Worm (Caenorhabditis elegans) whole organism, young adult: ENCODE results near the gene Y47D3A.31.

Experiments
- B0019.2 ChIP-seq: fragments of 200-800 bp; sonication (Bioruptor generic); conservative IDR thresholded peaks from 2 replicates; pipeline ENCODE4 v1.3.6; 2022; ENCODE audit warnings: missing genetic modification reagents, missing genetic modification characterization, missing compliant biosample characterization
- B0035.1 ChIP-seq: sonication (generic microtip); optimal IDR thresholded peaks from 2 replicates; lab custom pipeline; 2016; ENCODE audit warnings: missing genetic modification characterization, mild to moderate bottlenecking, missing compliant biosample characterization, missing genotype, missing genetic modification reagents
- B0336.3 ChIP-seq: fragments of 200-800 bp; sonication (Bioruptor generic); IDR thresholded peaks from 2 replicates; pipeline ENCODE4 v1.3.6; 2022; ENCODE audit warnings: missing genetic modification characterization, missing compliant biosample characterization
- C06A6.2 ChIP-seq: fragments of 200-800 bp; sonication (Bioruptor generic); conservative IDR thresholded peaks from 2 replicates; pipeline ENCODE4 v1.3.6; 2022; ENCODE audit warnings: missing genetic modification characterization, missing compliant biosample characterization
- F22D6.2 ChIP-seq: sonication (generic microtip); optimal IDR thresholded peaks from 2 replicates; lab custom pipeline; 2016; ENCODE audit warnings: mild to moderate bottlenecking, missing genetic modification characterization, missing compliant biosample characterization
- F33H1.4 ChIP-seq: fragments of 200-800 bp; sonication (Bioruptor generic); IDR thresholded peaks from 2 replicates; pipeline ENCODE4 v1.3.6; 2022; ENCODE audit warnings: missing genetic modification reagents, missing genetic modification characterization, missing compliant biosample characterization
- F37B4.10 ChIP-seq: fragments of 200-800 bp; sonication (Bioruptor generic); IDR thresholded peaks from 2 replicates; pipeline ENCODE4 v1.3.6; 2022; ENCODE audit warnings: missing genetic modification characterization, missing compliant biosample characterization
- F49E8.2 ChIP-seq: sonication (generic microtip); optimal IDR thresholded peaks from 3 replicates; lab custom pipeline; 2017; ENCODE audit warnings: missing genetic modification characterization, mild to moderate bottlenecking, missing compliant biosample characterization, antibody characterized with exemption, moderate library complexity; ENCODE audit not compliant: insufficient read depth
- F55B11.4 ChIP-seq: sonication (generic microtip); optimal IDR thresholded peaks from 2 replicates; lab custom pipeline; 2016; ENCODE audit warnings: missing compliant biosample characterization, missing genetic modification characterization, borderline replicate concordance; ENCODE audit not compliant: insufficient read depth
- F57C9.4 ChIP-seq: sonication (generic microtip); optimal IDR thresholded peaks from 2 replicates; lab custom pipeline; 2017; ENCODE audit warnings: mild to moderate bottlenecking, missing genetic modification characterization, missing compliant biosample characterization
- K11D2.4 ChIP-seq: fragments of 200-800 bp; sonication (Bioruptor generic); IDR thresholded peaks from 2 replicates; pipeline ENCODE4 v1.3.6; 2022; ENCODE audit warnings: missing genetic modification reagents, missing genetic modification characterization, missing compliant biosample characterization
- T07F8.4 ChIP-seq: sonication (generic microtip); optimal IDR thresholded peaks from 2 replicates; lab custom pipeline; 2016; ENCODE audit warnings: mild to moderate bottlenecking, missing genetic modification characterization, moderate library complexity, missing compliant biosample characterization
- Y53F4B.3 ChIP-seq: fragments of 200-800 bp; sonication (Bioruptor generic); IDR thresholded peaks from 2 replicates; pipeline ENCODE4 v1.3.6; 2022; ENCODE audit warnings: missing genetic modification reagents, missing genetic modification characterization, missing compliant biosample characterization
- Y53G8AR.9 ChIP-seq: fragments of 200-800 bp; sonication (Bioruptor generic); conservative IDR thresholded peaks from 2 replicates; pipeline ENCODE4 v1.3.6; 2022; ENCODE audit warnings: missing genetic modification reagents, missing genetic modification characterization, missing compliant biosample characterization
- Y67H2A.10 ChIP-seq: fragments of 200-800 bp; sonication (Bioruptor generic); conservative IDR thresholded peaks from 2 replicates; pipeline ENCODE4 v1.3.6; 2022; ENCODE audit warnings: missing genetic modification reagents, missing genetic modification characterization, missing compliant biosample characterization
- akir-1 ChIP-seq: fragments of 200-800 bp; sonication (Bioruptor generic); optimal IDR thresholded peaks from 2 replicates; lab custom pipeline; 2018; ENCODE audit warnings: mild to moderate bottlenecking, missing genetic modification characterization, moderate library complexity, missing compliant biosample characterization
- attf-3 ChIP-seq: fragments of 200-800 bp; sonication (Bioruptor generic); conservative IDR thresholded peaks from 2 replicates; pipeline ENCODE4 v1.3.6; 2022; ENCODE audit warnings: missing genetic modification reagents, missing genetic modification characterization, missing compliant biosample characterization
- attf-6 ChIP-seq: fragments of 200-800 bp; sonication (Bioruptor generic); IDR thresholded peaks from 2 replicates; pipeline ENCODE4 v1.3.6; 2022; ENCODE audit warnings: missing genetic modification reagents, missing genetic modification characterization, missing compliant biosample characterization
- cebp-1 ChIP-seq, 2 experiments: fragments of 200-800 bp in 1 of 2; sonication (Bioruptor generic) in 1 of 2; sonication (generic microtip) in 1 of 2; IDR thresholded peaks in 1 of 2; optimal IDR thresholded peaks in 1 of 2; 2 replicates each; pipeline versions ENCODE4 v1.3.6 to Lab custom; 2017 to 2022; ENCODE audit warnings: missing compliant biosample characterization in 2 of 2, missing genetic modification characterization in 2 of 2, mild to moderate bottlenecking in 1 of 2, missing genetic modification reagents in 1 of 2, moderate library complexity in 1 of 2
- cebp-2 ChIP-seq: fragments of 200-800 bp; sonication (Bioruptor generic); IDR thresholded peaks from 2 replicates; pipeline ENCODE4 v1.3.6; 2022; ENCODE audit warnings: missing genetic modification characterization, missing compliant biosample characterization
- ceh-58 ChIP-seq: fragments of 200-800 bp; sonication (Bioruptor generic); IDR thresholded peaks from 2 replicates; pipeline ENCODE4 v1.3.6; 2022; ENCODE audit warnings: missing genetic modification characterization, missing compliant biosample characterization
- chd-7 ChIP-seq: sonication (generic microtip); optimal IDR thresholded peaks from 2 replicates; lab custom pipeline; 2016; ENCODE audit warnings: mild to moderate bottlenecking, missing genetic modification characterization, moderate library complexity, missing compliant biosample characterization
- die-1 ChIP-seq: sonication (generic microtip); optimal IDR thresholded peaks from 2 replicates; lab custom pipeline; 2016; ENCODE audit warnings: missing genotype, mild to moderate bottlenecking, missing genetic modification characterization, missing compliant biosample characterization
- dox-1 ChIP-seq: fragments of 200-800 bp; sonication (Bioruptor generic); IDR thresholded peaks from 2 replicates; pipeline ENCODE4 v1.3.6; 2022; ENCODE audit warnings: missing genetic modification reagents, missing genetic modification characterization, missing compliant biosample characterization
- dpff-1 ChIP-seq: sonication (generic microtip); optimal IDR thresholded peaks from 2 replicates; lab custom pipeline; 2017; ENCODE audit warnings: mild to moderate bottlenecking, missing genetic modification characterization, missing compliant biosample characterization
- efl-1 ChIP-seq: fragments of 150-350 bp; optimal IDR thresholded peaks from 2 replicates; lab custom pipeline; 2014; ENCODE audit warnings: missing biosample characterization, missing genetic modification reagents, missing genetic modification characterization
- egrh-3 ChIP-seq: fragments of 200-800 bp; sonication (Bioruptor generic); IDR thresholded peaks from 2 replicates; pipeline ENCODE4 v1.3.6; 2022; ENCODE audit warnings: missing genetic modification reagents, missing genetic modification characterization, missing compliant biosample characterization
- ekl-4 ChIP-seq: fragments of 200-800 bp; sonication (Bioruptor generic); IDR thresholded peaks from 2 replicates; pipeline ENCODE4 v1.3.6; 2022; ENCODE audit warnings: missing genetic modification reagents, missing genetic modification characterization, missing compliant biosample characterization
- hlh-12 ChIP-seq: sonication (generic microtip); optimal IDR thresholded peaks from 2 replicates; lab custom pipeline; 2016; ENCODE audit warnings: missing genetic modification characterization, missing compliant biosample characterization
- lin-26 ChIP-seq: fragments of 200-800 bp; sonication (Bioruptor generic); IDR thresholded peaks from 2 replicates; pipeline ENCODE4 v1.3.6; 2022; ENCODE audit warnings: missing genetic modification reagents, missing genetic modification characterization, missing compliant biosample characterization
- lin-35 ChIP-seq, 3 experiments: fragments of 150-350 bp in 2 of 3; sonication (generic microtip) in 1 of 3; optimal IDR thresholded peaks; 2 replicates each; lab custom pipeline; 2014 to 2018; ENCODE audit warnings: missing biosample characterization in 3 of 3, missing genetic modification characterization in 3 of 3, missing genetic modification reagents in 3 of 3
- lin-40 ChIP-seq: sonication (generic microtip); optimal IDR thresholded peaks from 2 replicates; lab custom pipeline; 2016; ENCODE audit warnings: missing genetic modification characterization, mild to moderate bottlenecking, missing compliant biosample characterization, missing genotype, missing genetic modification reagents
- mcd-1 ChIP-seq: fragments of 200-800 bp; sonication (Bioruptor generic); IDR thresholded peaks from 2 replicates; pipeline ENCODE4 v1.3.6; 2022; ENCODE audit warnings: missing genetic modification reagents, missing genetic modification characterization, missing compliant biosample characterization
- mel-28 ChIP-seq: sonication (generic microtip); optimal IDR thresholded peaks from 2 replicates; lab custom pipeline; 2016; ENCODE audit warnings: borderline replicate concordance, mild to moderate bottlenecking, missing genetic modification characterization, missing compliant biosample characterization
- mes-4 ChIP-seq: sonication (generic microtip); optimal IDR thresholded peaks from 2 replicates; lab custom pipeline; 2016; ENCODE audit warnings: missing genotype, missing genetic modification characterization, missing compliant biosample characterization
- nfya-2 ChIP-seq: fragments of 200-800 bp; sonication (Bioruptor generic); IDR thresholded peaks from 2 replicates; pipeline ENCODE4 v1.3.6; 2022; ENCODE audit warnings: missing genetic modification reagents, missing genetic modification characterization, missing compliant biosample characterization
- nfyb-1 ChIP-seq: fragments of 200-800 bp; sonication (Bioruptor generic); IDR thresholded peaks from 2 replicates; pipeline ENCODE4 v1.3.6; 2022; ENCODE audit warnings: missing genetic modification reagents, missing genetic modification characterization, missing compliant biosample characterization
- nhr-80 ChIP-seq: sonication (generic microtip); optimal IDR thresholded peaks from 2 replicates; lab custom pipeline; 2016; ENCODE audit warnings: missing genetic modification characterization, missing compliant biosample characterization
- pha-4 ChIP-seq: fragments of 150-350 bp; sonication (generic microtip); optimal IDR thresholded peaks from 2 replicates; lab custom pipeline; 2014; ENCODE audit warnings: missing biosample characterization, missing genetic modification reagents, missing genetic modification characterization
- sdz-38 ChIP-seq: sonication (generic microtip); optimal IDR thresholded peaks from 2 replicates; lab custom pipeline; 2016; ENCODE audit warnings: missing genotype, missing genetic modification characterization, missing compliant biosample characterization
- snpc-4 ChIP-seq, 5 experiments: fragments of 150-350 bp in 1 of 5; sonication (generic microtip) in 4 of 5; optimal IDR thresholded peaks; 2 replicates each; lab custom pipeline; 2014 to 2018; ENCODE audit warnings: missing genetic modification characterization in 5 of 5, missing biosample characterization in 3 of 5, antibody characterized with exemption in 2 of 5, mild to moderate bottlenecking in 2 of 5, missing compliant biosample characterization in 2 of 5, missing genotype in 2 of 5, moderate library complexity in 2 of 5, missing genetic modification reagents in 1 of 5
- tlf-1 ChIP-seq: fragments of 200-800 bp; sonication (Bioruptor generic); optimal IDR thresholded peaks from 2 replicates; lab custom pipeline; 2018; ENCODE audit warnings: mild to moderate bottlenecking, missing genetic modification characterization, missing compliant biosample characterization
- xnd-1 ChIP-seq: sonication (generic microtip); optimal IDR thresholded peaks from 2 replicates; lab custom pipeline; 2016; ENCODE audit warnings: missing genotype, missing genetic modification reagents, missing genetic modification characterization, missing compliant biosample characterization
- zfh-2 ChIP-seq: fragments of 200-800 bp; sonication (Bioruptor generic); conservative IDR thresholded peaks from 2 replicates; pipeline ENCODE4 v1.3.6; 2022; ENCODE audit warnings: missing genetic modification reagents, missing genetic modification characterization, missing compliant biosample characterization
- ztf-18 ChIP-seq: sonication (generic microtip); optimal IDR thresholded peaks from 2 replicates; lab custom pipeline; 2016; ENCODE audit warnings: missing genotype, mild to moderate bottlenecking, missing genetic modification characterization, missing compliant biosample characterization
- ztf-28 ChIP-seq: fragments of 200-800 bp; sonication (Bioruptor generic); IDR thresholded peaks from 2 replicates; pipeline ENCODE4 v1.3.6; 2022; ENCODE audit warnings: missing genetic modification reagents, missing genetic modification characterization, missing compliant biosample characterization
- ztf-3 ChIP-seq: fragments of 200-800 bp; sonication (Bioruptor generic); optimal IDR thresholded peaks from 2 replicates; lab custom pipeline; 2018; ENCODE audit warnings: mild to moderate bottlenecking, missing genetic modification characterization, missing compliant biosample characterization
- ztf-6 ChIP-seq: fragments of 200-800 bp; sonication (Bioruptor generic); IDR thresholded peaks from 2 replicates; pipeline ENCODE4 v1.3.6; 2022; ENCODE audit warnings: missing genetic modification reagents, missing genetic modification characterization, missing compliant biosample characterization

Gene Y47D3A.31

ce11 chrIII:11112718-11113117 is 44.3 kb downstream of the Y47D3A.31 start:
- TF ChIP-seq Y53F4B.3 (no peak), ceh-58 (GFP tag; lab: Robert Waterston, UW) (no peak), dpff-1 (tag; lab: Kevin White, UChicago) (no peak), mes-4 (no peak), lin-26 (no peak), ztf-18 (tag; lab: Kevin White, UChicago) (peak; percentile 92), B0019.2 (GFP tag; lab: Robert Waterston, UW) (no peak), B0336.3 (GFP tag; lab: Robert Waterston, UW) (0 out of 2 replicates have a peak, but pooled peaks have one; percentile 29), cebp-1 (GFP tag; IDR thresholded peaks at IDR 0.05; lab: Robert Waterston, UW) (no peak), cebp-1 (tag; optimal IDR thresholded peaks at IDR 0.05; lab: Kevin White, UChicago) (peak; percentile 71), ztf-3 (no peak), akir-1 (GFP tag; lab: Kevin White, UChicago) (no peak), lin-40 (peak; percentile 49), lin-35 (GFP tag; optimal IDR thresholded peaks at IDR 0.05; lab: Kevin White, UChicago) (peak in 1 of 3 experiments; percentile 11), mcd-1 (GFP tag; lab: Robert Waterston, UW) (peak; percentile 89), nhr-80 (tag; lab: Kevin White, UChicago) (peak; percentile 58), attf-6 (no peak), nfya-2 (GFP tag; lab: Robert Waterston, UW) (no peak), attf-3 (GFP tag; lab: Robert Waterston, UW) (no peak), nfyb-1 (GFP tag; lab: Robert Waterston, UW) (0 out of 2 replicates have a peak, but pooled peaks have one; percentile 61), ztf-6 (no peak), F37B4.10 (GFP tag; lab: Robert Waterston, UW) (no peak), hlh-12 (tag; lab: Kevin White, UChicago) (no peak), C06A6.2 (GFP tag; lab: Robert Waterston, UW) (0 out of 2 replicates have a peak, but pooled peaks have one; percentile 45), ekl-4 (GFP tag; lab: Robert Waterston, UW) (0 out of 2 replicates have a peak, but pooled peaks have one; percentile 38), efl-1 (GFP tag; lab: Kevin White, UChicago) (no peak), die-1 (tag; lab: Kevin White, UChicago) (no peak), zfh-2 (GFP tag; lab: Robert Waterston, UW) (peak; percentile 81), cebp-2 (no peak), T07F8.4 (tag; lab: Kevin White, UChicago) (no peak), tlf-1 (GFP tag; lab: Kevin White, UChicago) (no peak), pha-4 (tag; lab: Kevin White, UChicago) (no peak), F57C9.4 (tag; lab: Kevin White, UChicago) (no peak), F33H1.4 (GFP tag; lab: Robert Waterston, UW) (0 out of 2 replicates have a peak, but pooled peaks have one; percentile 24), mel-28 (tag; lab: Kevin White, UChicago) (no peak), Y53G8AR.9 (GFP tag; lab: Robert Waterston, UW) (peak; percentile 59; the same call in 1 of the 2 replicates), F55B11.4 (tag; lab: Kevin White, UChicago) (no peak), dox-1 (GFP tag; lab: Robert Waterston, UW) (peak; percentile 90), ztf-28 (peak; percentile 52; the same call in 1 of the 2 replicates), chd-7 (no peak), egrh-3 (peak; percentile 42), xnd-1 (tag; lab: Kevin White, UChicago) (no peak), F22D6.2 (no peak), Y67H2A.10 (GFP tag; lab: Robert Waterston, UW) (no peak), snpc-4 (GFP tag; optimal IDR thresholded peaks at IDR 0.05; lab: Kevin White, UChicago) (no peak), snpc-4 (tag; optimal IDR thresholded peaks at IDR 0.05; lab: Kevin White, UChicago) (peak in 3 of 4 experiments; percentile 22 to 42 (median 33)), B0035.1 (tag; lab: Kevin White, UChicago) (no peak), sdz-38 (tag; lab: Kevin White, UChicago) (no peak), K11D2.4 (GFP tag; lab: Robert Waterston, UW) (peak; percentile 81), F49E8.2 (tag; lab: Kevin White, UChicago) (no peak)
